Worm (Caenorhabditis elegans) whole organism, L2 larva: ENCODE results near the gene ceh-82.

Experiments used
- ZK546.5 ChIP-seq: sonication (generic microtip); optimal IDR thresholded peaks from 2 replicates; lab custom pipeline; 2017; ENCODE audit warnings: missing biosample characterization, missing genetic modification characterization
- ceh-16 ChIP-seq: fragments of 150-350 bp; optimal IDR thresholded peaks from 2 replicates; lab custom pipeline; 2014; ENCODE audit warnings: missing biosample characterization, missing genetic modification characterization
- egl-27 ChIP-seq: sonication (generic microtip); optimal IDR thresholded peaks from 3 replicates; lab custom pipeline; 2017; ENCODE audit warnings: missing biosample characterization, missing genetic modification reagents, missing genetic modification characterization
- lin-11 ChIP-seq: fragments of 150-350 bp; sonication (generic microtip); optimal IDR thresholded peaks from 2 replicates; lab custom pipeline; 2014; ENCODE audit warnings: missing biosample characterization, missing genetic modification characterization, inconsistent platforms, mixed read lengths
- lin-13 ChIP-seq: fragments of 150-350 bp; optimal IDR thresholded peaks from 2 replicates; lab custom pipeline; 2014; ENCODE audit warnings: missing biosample characterization, missing genetic modification reagents, missing genetic modification characterization
- mbf-1 ChIP-seq: sonication (generic microtip); optimal IDR thresholded peaks from 2 replicates; lab custom pipeline; 2017; ENCODE audit warnings: missing biosample characterization, missing genetic modification characterization
- nhr-23 ChIP-seq: fragments of 150-350 bp; optimal IDR thresholded peaks from 2 replicates; lab custom pipeline; 2014; ENCODE audit warnings: missing biosample characterization, missing genetic modification reagents, missing genetic modification characterization
- nhr-237 ChIP-seq: fragments of 150-350 bp; optimal IDR thresholded peaks from 2 replicates; lab custom pipeline; 2014; ENCODE audit warnings: missing biosample characterization, missing genetic modification characterization
- unc-62 ChIP-seq: fragments of 150-350 bp; optimal IDR thresholded peaks from 2 replicates; lab custom pipeline; 2014; ENCODE audit warnings: missing biosample characterization, missing genetic modification reagents, missing genetic modification characterization
- ztf-11 ChIP-seq: sonication (generic microtip); optimal IDR thresholded peaks from 2 replicates; lab custom pipeline; 2017; ENCODE audit warnings: missing biosample characterization, missing genetic modification characterization
- ztf-4 ChIP-seq: fragments of 150-350 bp; optimal IDR thresholded peaks from 2 replicates; lab custom pipeline; 2014; ENCODE audit warnings: missing biosample characterization, missing genetic modification characterization

ce11 chrII:1771785-1772184, 39.8 kb downstream of the ceh-82 start, which contains the start of gene math-3:
- TF ChIP-seq lin-11 (tag; lab: Kevin White, UChicago) = no peak
- no peak for TF ChIP-seq unc-62 (GFP tag; lab: Kevin White, UChicago)
- TF ChIP-seq ztf-4 = no peak
- TF ChIP-seq ceh-16 = no peak
- no peak for TF ChIP-seq nhr-23 (tag; lab: Kevin White, UChicago)
- TF ChIP-seq egl-27 (tag; lab: Kevin White, UChicago) = no peak
- no peak for TF ChIP-seq ZK546.5
- no peak for TF ChIP-seq nhr-237
- TF ChIP-seq mbf-1 = no peak
- no peak for TF ChIP-seq lin-13
- TF ChIP-seq ztf-11 (tag; lab: Kevin White, UChicago) = no peak
